Worm (Caenorhabditis elegans) whole organism, young adult: ENCODE results near the gene C26E1.1.

Source experiments
- B0035.1 ChIP-seq: sonication (generic microtip); optimal IDR thresholded peaks from 2 replicates; lab custom pipeline; 2016; ENCODE audit warnings: missing genetic modification characterization, mild to moderate bottlenecking, missing compliant biosample characterization, missing genotype, missing genetic modification reagents
- B0261.1 ChIP-seq: sonication (generic microtip); optimal IDR thresholded peaks from 2 replicates; lab custom pipeline; 2016; ENCODE audit warnings: mild to moderate bottlenecking, missing genetic modification characterization, moderate library complexity, missing compliant biosample characterization
- C06A6.2 ChIP-seq: fragments of 200-800 bp; sonication (Bioruptor generic); conservative IDR thresholded peaks from 2 replicates; pipeline ENCODE4 v1.3.6; 2022; ENCODE audit warnings: missing genetic modification characterization, missing compliant biosample characterization
- F22D6.2 ChIP-seq: sonication (generic microtip); optimal IDR thresholded peaks from 2 replicates; lab custom pipeline; 2016; ENCODE audit warnings: mild to moderate bottlenecking, missing genetic modification characterization, missing compliant biosample characterization
- F33H1.4 ChIP-seq: fragments of 200-800 bp; sonication (Bioruptor generic); IDR thresholded peaks from 2 replicates; pipeline ENCODE4 v1.3.6; 2022; ENCODE audit warnings: missing genetic modification reagents, missing genetic modification characterization, missing compliant biosample characterization
- F55B11.4 ChIP-seq: sonication (generic microtip); optimal IDR thresholded peaks from 2 replicates; lab custom pipeline; 2016; ENCODE audit warnings: missing compliant biosample characterization, missing genetic modification characterization, borderline replicate concordance; ENCODE audit not compliant: insufficient read depth
- K11D2.4 ChIP-seq: fragments of 200-800 bp; sonication (Bioruptor generic); IDR thresholded peaks from 2 replicates; pipeline ENCODE4 v1.3.6; 2022; ENCODE audit warnings: missing genetic modification reagents, missing genetic modification characterization, missing compliant biosample characterization
- Y53F4B.3 ChIP-seq: fragments of 200-800 bp; sonication (Bioruptor generic); IDR thresholded peaks from 2 replicates; pipeline ENCODE4 v1.3.6; 2022; ENCODE audit warnings: missing genetic modification reagents, missing genetic modification characterization, missing compliant biosample characterization
- Y53G8AR.9 ChIP-seq: fragments of 200-800 bp; sonication (Bioruptor generic); conservative IDR thresholded peaks from 2 replicates; pipeline ENCODE4 v1.3.6; 2022; ENCODE audit warnings: missing genetic modification reagents, missing genetic modification characterization, missing compliant biosample characterization
- Y79H2A.3 ChIP-seq: fragments of 200-800 bp; sonication (Bioruptor generic); conservative IDR thresholded peaks from 2 replicates; pipeline ENCODE4 v1.3.6; 2022; ENCODE audit warnings: missing genetic modification reagents, missing genetic modification characterization, missing compliant biosample characterization
- Y95B8A.8 ChIP-seq: fragments of 200-800 bp; sonication (Bioruptor generic); IDR thresholded peaks from 2 replicates; pipeline ENCODE4 v1.3.6; 2022; ENCODE audit warnings: missing genetic modification reagents, missing genetic modification characterization, missing compliant biosample characterization
- cebp-2 ChIP-seq: fragments of 200-800 bp; sonication (Bioruptor generic); IDR thresholded peaks from 2 replicates; pipeline ENCODE4 v1.3.6; 2022; ENCODE audit warnings: missing genetic modification characterization, missing compliant biosample characterization
- ceh-27 ChIP-seq: fragments of 200-800 bp; sonication (Bioruptor generic); optimal IDR thresholded peaks from 2 replicates; lab custom pipeline; 2018; ENCODE audit warnings: mild to moderate bottlenecking, missing genetic modification characterization, moderate library complexity, missing compliant biosample characterization
- die-1 ChIP-seq: sonication (generic microtip); optimal IDR thresholded peaks from 2 replicates; lab custom pipeline; 2016; ENCODE audit warnings: missing genotype, mild to moderate bottlenecking, missing genetic modification characterization, missing compliant biosample characterization
- dpff-1 ChIP-seq: sonication (generic microtip); optimal IDR thresholded peaks from 2 replicates; lab custom pipeline; 2017; ENCODE audit warnings: mild to moderate bottlenecking, missing genetic modification characterization, missing compliant biosample characterization
- egl-44 ChIP-seq: fragments of 200-800 bp; sonication (Bioruptor generic); IDR thresholded peaks from 2 replicates; pipeline ENCODE4 v1.3.6; 2022; ENCODE audit warnings: missing genetic modification reagents, missing genetic modification characterization, missing compliant biosample characterization
- egrh-3 ChIP-seq: fragments of 200-800 bp; sonication (Bioruptor generic); IDR thresholded peaks from 2 replicates; pipeline ENCODE4 v1.3.6; 2022; ENCODE audit warnings: missing genetic modification reagents, missing genetic modification characterization, missing compliant biosample characterization
- ekl-4 ChIP-seq: fragments of 200-800 bp; sonication (Bioruptor generic); IDR thresholded peaks from 2 replicates; pipeline ENCODE4 v1.3.6; 2022; ENCODE audit warnings: missing genetic modification reagents, missing genetic modification characterization, missing compliant biosample characterization
- hlh-12 ChIP-seq: sonication (generic microtip); optimal IDR thresholded peaks from 2 replicates; lab custom pipeline; 2016; ENCODE audit warnings: missing genetic modification characterization, missing compliant biosample characterization
- hmg-20 ChIP-seq: fragments of 200-800 bp; sonication (Bioruptor generic); IDR thresholded peaks from 2 replicates; pipeline ENCODE4 v1.3.6; 2022; ENCODE audit warnings: missing genetic modification reagents, missing genetic modification characterization, missing compliant biosample characterization
- let-607 ChIP-seq, 2 experiments: fragments of 200-800 bp in 1 of 2; sonication (Bioruptor generic) in 1 of 2; sonication (generic microtip) in 1 of 2; optimal IDR thresholded peaks; 2 replicates each; lab custom pipeline; 2016 to 2018; ENCODE audit warnings: mild to moderate bottlenecking in 2 of 2, missing compliant biosample characterization in 2 of 2, missing genetic modification characterization in 2 of 2, moderate library complexity in 2 of 2, missing genotype in 1 of 2
- lin-35 ChIP-seq, 3 experiments: fragments of 150-350 bp in 2 of 3; sonication (generic microtip) in 1 of 3; optimal IDR thresholded peaks; 2 replicates each; lab custom pipeline; 2014 to 2018; ENCODE audit warnings: missing biosample characterization in 3 of 3, missing genetic modification characterization in 3 of 3, missing genetic modification reagents in 3 of 3
- lsl-1 ChIP-seq: fragments of 200-800 bp; sonication (Bioruptor generic); optimal IDR thresholded peaks from 2 replicates; lab custom pipeline; 2018; ENCODE audit warnings: mild to moderate bottlenecking, missing genetic modification characterization, moderate library complexity, missing compliant biosample characterization
- madf-3 ChIP-seq: fragments of 200-800 bp; sonication (Bioruptor generic); IDR thresholded peaks from 2 replicates; pipeline ENCODE4 v1.3.6; 2022; ENCODE audit warnings: missing genetic modification reagents, missing genetic modification characterization, missing compliant biosample characterization
- nfya-2 ChIP-seq: fragments of 200-800 bp; sonication (Bioruptor generic); IDR thresholded peaks from 2 replicates; pipeline ENCODE4 v1.3.6; 2022; ENCODE audit warnings: missing genetic modification reagents, missing genetic modification characterization, missing compliant biosample characterization
- nhr-27 ChIP-seq: fragments of 200-800 bp; sonication (Bioruptor generic); optimal IDR thresholded peaks from 2 replicates; lab custom pipeline; 2018; ENCODE audit warnings: mild to moderate bottlenecking, missing genetic modification characterization, moderate library complexity, missing compliant biosample characterization
- nhr-80 ChIP-seq: sonication (generic microtip); optimal IDR thresholded peaks from 2 replicates; lab custom pipeline; 2016; ENCODE audit warnings: missing genetic modification characterization, missing compliant biosample characterization
- repo-1 ChIP-seq: sonication (generic microtip); optimal IDR thresholded peaks from 2 replicates; lab custom pipeline; 2017; ENCODE audit warnings: mild to moderate bottlenecking, missing genetic modification characterization, missing compliant biosample characterization
- sea-2 ChIP-seq: fragments of 200-800 bp; sonication (Bioruptor generic); IDR thresholded peaks from 2 replicates; pipeline ENCODE4 v1.3.6; 2022; ENCODE audit warnings: missing genetic modification characterization, missing compliant biosample characterization
- snpc-1.1 ChIP-seq: sonication (generic microtip); optimal IDR thresholded peaks from 2 replicates; lab custom pipeline; 2017; ENCODE audit warnings: missing genetic modification characterization, mild to moderate bottlenecking, missing compliant biosample characterization, antibody characterized with exemption, moderate library complexity, missing genotype, missing genetic modification reagents; ENCODE audit not compliant: insufficient read depth
- unc-130 ChIP-seq: sonication (generic microtip); optimal IDR thresholded peaks from 2 replicates; lab custom pipeline; 2016; ENCODE audit warnings: missing genetic modification reagents, missing genetic modification characterization, missing compliant biosample characterization
- unc-62 ChIP-seq: fragments of 150-350 bp; optimal IDR thresholded peaks from 2 replicates; lab custom pipeline; 2014; ENCODE audit warnings: missing biosample characterization, missing genetic modification reagents, missing genetic modification characterization
- zim-3 ChIP-seq: sonication (generic microtip); optimal IDR thresholded peaks from 2 replicates; lab custom pipeline; 2017; ENCODE audit warnings: mild to moderate bottlenecking, missing genetic modification characterization, moderate library complexity, missing compliant biosample characterization
- ztf-22 ChIP-seq: fragments of 200-800 bp; sonication (Bioruptor generic); optimal IDR thresholded peaks from 2 replicates; lab custom pipeline; 2018; ENCODE audit warnings: mild to moderate bottlenecking, missing genetic modification characterization, moderate library complexity, missing compliant biosample characterization
- ztf-26 ChIP-seq: sonication (generic microtip); optimal IDR thresholded peaks from 2 replicates; lab custom pipeline; 2017; ENCODE audit warnings: missing genetic modification characterization, missing compliant biosample characterization
- ztf-3 ChIP-seq: fragments of 200-800 bp; sonication (Bioruptor generic); optimal IDR thresholded peaks from 2 replicates; lab custom pipeline; 2018; ENCODE audit warnings: mild to moderate bottlenecking, missing genetic modification characterization, missing compliant biosample characterization

Gene C26E1.1

ce11 chrV:13324933-13325760, 27.8 kb downstream of the C26E1.1 start, which contains the start of gene C50B6.7:
C50B6.7 (minus strand) TSS chrV:13324983.
- TF ChIP-seq ceh-27 (no peak), B0035.1 (tag; lab: Kevin White, UChicago) (no peak), nfya-2 (no peak), nhr-80 (peak; percentile 32), snpc-1.1 (no peak), repo-1 (no peak)

- TF ChIP-seq ztf-3 (GFP tag; lab: Kevin White, UChicago) = no peak
- TF ChIP-seq lsl-1 (GFP tag; lab: Kevin White, UChicago) = no peak
- TF ChIP-seq unc-62 (GFP tag; lab: Kevin White, UChicago) = no peak
- no peak for TF ChIP-seq Y79H2A.3 (GFP tag; lab: Robert Waterston, UW)
- TF ChIP-seq let-607 (tag; optimal IDR thresholded peaks at IDR 0.05; lab: Kevin White, UChicago) = no peak
- no peak for TF ChIP-seq dpff-1 (tag; lab: Kevin White, UChicago)
- TF ChIP-seq ztf-22 = no peak
- TF ChIP-seq F33H1.4 (GFP tag; lab: Robert Waterston, UW) = no peak
- no peak for TF ChIP-seq egrh-3 (GFP tag; lab: Robert Waterston, UW)
- TF ChIP-seq sea-2 = no peak
- TF ChIP-seq Y53F4B.3 = no peak
- no peak for TF ChIP-seq lin-35 (GFP tag; optimal IDR thresholded peaks at IDR 0.05; lab: Kevin White, UChicago)
- TF ChIP-seq K11D2.4 (GFP tag; lab: Robert Waterston, UW) = no peak
- TF ChIP-seq hmg-20 (GFP tag; lab: Robert Waterston, UW) = no peak
- TF ChIP-seq madf-3 = no peak
- TF ChIP-seq egl-44 (GFP tag; lab: Robert Waterston, UW) = no peak
These were observed 30.1 kb downstream of the C26E1.1 start, which contains the start of gene str-37 for ce11 chrV:13327463-13327862. str-37 (plus strand) TSS chrV:13327763.

- no peak for TF ChIP-seq hlh-12
- no peak for TF ChIP-seq F55B11.4 (tag; lab: Kevin White, UChicago)
- TF ChIP-seq B0035.1 (tag; lab: Kevin White, UChicago) = no peak
- TF ChIP-seq Y53G8AR.9 (GFP tag; lab: Robert Waterston, UW) = no peak
- no peak for TF ChIP-seq Y95B8A.8
- TF ChIP-seq zim-3 = no peak
- no peak for TF ChIP-seq nhr-27 (tag; lab: Kevin White, UChicago)
- TF ChIP-seq F22D6.2 (tag; lab: Kevin White, UChicago) = no peak
- no peak for TF ChIP-seq unc-130
- no peak for TF ChIP-seq die-1 (tag; lab: Kevin White, UChicago)
- TF ChIP-seq ztf-26 (tag; lab: Kevin White, UChicago) = no peak
- TF ChIP-seq ekl-4 (GFP tag; lab: Robert Waterston, UW) = no peak
- TF ChIP-seq B0261.1 (tag; lab: Kevin White, UChicago) = no peak
- no peak for TF ChIP-seq cebp-2
- TF ChIP-seq C06A6.2 (GFP tag; lab: Robert Waterston, UW) = no peak
These were observed 33.6 kb downstream of the C26E1.1 start, which contains the start of gene nhr-129 for ce11 chrV:13330919-13331318. nhr-129 (minus strand) TSS chrV:13331019.
